Worm (Caenorhabditis elegans) whole organism, L3 larva: Measurements from ENCODE around the gene K09C8.9.

ENCODE experiments used
- daf-12 ChIP-seq: fragments of 150-350 bp; optimal IDR thresholded peaks from 2 replicates; lab custom pipeline; 2014; ENCODE audit warnings: missing biosample characterization, missing genetic modification reagents, missing genetic modification characterization
- nhr-23 ChIP-seq: fragments of 150-350 bp; optimal IDR thresholded peaks from 2 replicates; lab custom pipeline; 2014; ENCODE audit warnings: missing biosample characterization, missing genetic modification reagents, missing genetic modification characterization
- unc-62 ChIP-seq: fragments of 150-350 bp; sonication (generic microtip); optimal IDR thresholded peaks from 4 replicates; lab custom pipeline; 2014; ENCODE audit warnings: missing biosample characterization, missing genetic modification reagents, missing genetic modification characterization

DNA sequence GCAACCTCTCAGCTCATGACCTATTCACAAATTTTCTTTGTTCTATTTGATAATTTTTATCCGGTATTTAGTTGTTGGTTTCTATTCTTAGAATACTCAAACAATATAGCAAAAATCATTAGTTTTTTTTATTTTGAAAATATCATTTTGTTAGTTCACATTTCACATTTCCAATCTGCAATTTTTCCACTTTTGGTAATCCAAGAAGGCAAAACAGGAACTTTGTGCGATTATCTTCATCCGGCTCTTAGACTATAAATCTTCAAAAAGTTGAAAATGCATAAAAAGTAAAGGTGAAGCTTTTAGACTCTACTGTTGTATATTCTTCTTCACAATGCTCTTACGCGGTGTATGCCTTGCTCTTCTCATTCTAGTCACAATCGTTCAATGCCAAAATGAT, 9.2 kb downstream of the K09C8.9 start, which contains the start of gene nlp-19:
- no peak for TF ChIP-seq daf-12
- TF ChIP-seq nhr-23 (tag; lab: Kevin White, UChicago), result no peak
- no peak for TF ChIP-seq unc-62 (GFP tag; lab: Kevin White, UChicago)
